Worm (Caenorhabditis elegans): ENCODE results near the gene mec-9.

DNA sequence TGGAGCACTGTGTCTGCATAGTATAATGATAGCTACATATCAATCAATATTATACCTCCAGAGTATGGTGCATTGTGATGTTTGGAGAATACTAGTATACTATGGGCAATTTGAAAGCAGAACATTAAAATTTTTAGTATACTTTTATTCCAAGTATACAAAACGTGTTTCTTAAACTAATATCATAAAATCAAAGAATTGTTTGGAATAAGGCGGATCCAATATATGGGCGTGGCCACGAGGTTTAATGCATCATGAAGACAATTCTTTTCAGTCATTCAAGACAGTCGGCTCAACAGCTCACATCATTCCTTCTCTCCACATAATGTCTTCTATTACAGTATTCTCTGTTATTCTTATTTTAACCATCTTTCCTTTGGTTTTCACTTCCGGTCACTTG, 35.1 kb downstream of the mec-9 start, which contains the start of gene sdz-31:
- TF ChIP-seq tbx-37 (GFP tag; conservative IDR thresholded peaks at IDR 0.05) (no peak), flt-1 (GFP tag; IDR thresholded peaks at IDR 0.05) (no peak), aly-1 (tag; optimal IDR thresholded peaks at IDR 0.05) (no peak), hnd-1 (tag; optimal IDR thresholded peaks at IDR 0.05) (no peak), F13C5.2 (tag; optimal IDR thresholded peaks at IDR 0.05) (no peak), ama-1 (optimal IDR thresholded peaks at IDR 0.05) (no peak)

All from whole organism, early embryonic.